Worm (Caenorhabditis elegans) whole organism, L4/young adult: Measurements from ENCODE around the gene snrp-40.1.

ENCODE experiments used
- W03F9.2 ChIP-seq: fragments of 150-350 bp; optimal IDR thresholded peaks from 2 replicates; lab custom pipeline; 2014; ENCODE audit warnings: missing biosample characterization, missing genetic modification characterization
- dao-5 ChIP-seq: sonication (generic microtip); optimal IDR thresholded peaks from 2 replicates; lab custom pipeline; 2016; ENCODE audit warnings: missing genotype, missing genetic modification characterization, moderate library complexity, missing compliant biosample characterization
- him-1 ChIP-seq: sonication (generic microtip); optimal IDR thresholded peaks from 2 replicates; lab custom pipeline; 2016; ENCODE audit warnings: missing genotype, missing genetic modification reagents, missing genetic modification characterization, missing compliant biosample characterization

DNA sequence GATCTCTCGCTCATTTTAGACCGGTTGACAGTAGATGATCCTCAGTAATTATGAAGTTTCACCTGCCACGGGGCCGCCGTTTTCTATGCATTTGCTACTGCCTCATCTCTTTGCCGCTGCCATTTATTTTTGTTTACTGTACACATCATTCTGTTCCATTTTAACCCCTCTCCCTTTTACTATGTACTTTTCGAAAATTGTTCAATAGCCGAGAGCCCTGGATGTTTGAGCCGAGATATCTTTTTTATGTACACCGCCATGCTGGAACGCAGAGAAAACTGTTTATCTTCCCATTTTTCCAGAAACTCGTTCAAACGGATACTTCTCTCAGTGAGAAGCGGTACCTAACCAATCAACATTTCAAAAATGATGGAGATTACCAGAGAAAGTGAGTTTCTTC, 28.7 kb downstream of the snrp-40.1 start, which contains the start of gene ifa-1:
- TF ChIP-seq him-1 (tag; lab: Kevin White, UChicago) (no peak), dao-5 (tag; lab: Kevin White, UChicago) (no peak), W03F9.2 (tag; lab: Kevin White, UChicago) (no peak)
